Worm (Caenorhabditis elegans) whole organism, L4 larva: ENCODE measurements around the gene C15H9.2.

Experiments
- F26F4.8 ChIP-seq: fragments of 200-800 bp; sonication (Bioruptor generic); conservative IDR thresholded peaks from 2 replicates; pipeline ENCODE4 v1.3.6; 2022; ENCODE audit warnings: missing genetic modification characterization, missing compliant biosample characterization
- F37D6.2 ChIP-seq: sonication (generic microtip); optimal IDR thresholded peaks from 2 replicates; lab custom pipeline; 2016; ENCODE audit warnings: mild to moderate bottlenecking, missing genetic modification characterization, missing compliant biosample characterization
- F44E2.7 ChIP-seq: fragments of 200-800 bp; sonication (Bioruptor generic); IDR thresholded peaks from 2 replicates; pipeline ENCODE4 v2.1.2; 2022; ENCODE audit warnings: missing genetic modification characterization, missing compliant biosample characterization
- F49E8.2 ChIP-seq: sonication (generic microtip); optimal IDR thresholded peaks from 2 replicates; lab custom pipeline; 2016; ENCODE audit warnings: missing compliant biosample characterization, mild to moderate bottlenecking, missing genetic modification characterization, borderline replicate concordance
- T26A8.4 ChIP-seq: fragments of 200-800 bp; sonication (Bioruptor generic); IDR thresholded peaks from 2 replicates; pipeline ENCODE4 v1.3.6; 2022; ENCODE audit warnings: missing genetic modification characterization, missing compliant biosample characterization
- Y48G9A.11 ChIP-seq: fragments of 200-800 bp; sonication (Bioruptor generic); IDR thresholded peaks from 2 replicates; pipeline ENCODE4 v1.3.6; 2022; ENCODE audit warnings: missing genetic modification reagents, missing genetic modification characterization, missing compliant biosample characterization
- aha-1 ChIP-seq: fragments of 150-350 bp; peaks from one replicate; lab custom pipeline; 2014; ENCODE audit warnings: missing biosample characterization, missing genetic modification characterization
- attf-4 ChIP-seq: sonication (generic microtip); optimal IDR thresholded peaks from 3 replicates; lab custom pipeline; 2017; ENCODE audit warnings: missing biosample characterization, missing genetic modification characterization
- ceh-32 ChIP-seq: sonication (generic microtip); optimal IDR thresholded peaks from 2 replicates; lab custom pipeline; 2016; ENCODE audit warnings: mild to moderate bottlenecking, missing genetic modification characterization, missing compliant biosample characterization; ENCODE audit not compliant: poor library complexity
- ceh-82 ChIP-seq: sonication (generic microtip); optimal IDR thresholded peaks from 2 replicates; lab custom pipeline; 2017; ENCODE audit warnings: missing biosample characterization, missing genetic modification characterization
- ces-1 ChIP-seq: fragments of 150-350 bp; sonication (generic microtip); optimal IDR thresholded peaks from 4 replicates; lab custom pipeline; 2014; ENCODE audit warnings: missing biosample characterization, missing genetic modification reagents, missing genetic modification characterization
- cey-2 ChIP-seq: sonication (generic microtip); optimal IDR thresholded peaks from 3 replicates; lab custom pipeline; 2017; ENCODE audit warnings: missing genetic modification characterization, mild to moderate bottlenecking, missing compliant biosample characterization, antibody characterized with exemption, borderline replicate concordance; ENCODE audit not compliant: insufficient read depth
- ctbp-1 ChIP-seq: fragments of 200-800 bp; sonication (Bioruptor generic); IDR thresholded peaks from 2 replicates; pipeline ENCODE4 v1.3.6; 2022; ENCODE audit warnings: missing genetic modification reagents, missing genetic modification characterization, missing compliant biosample characterization
- daf-16 ChIP-seq, 3 experiments: sonication (generic microtip); optimal IDR thresholded peaks; 2 replicates each; lab custom pipeline; 2016 to 2017; ENCODE audit warnings: missing genetic modification characterization in 3 of 3, missing genetic modification reagents in 3 of 3, mild to moderate bottlenecking in 2 of 3, missing compliant biosample characterization in 2 of 3, missing biosample characterization in 1 of 3, moderate library complexity in 1 of 3
- daf-19 ChIP-seq: fragments of 200-800 bp; sonication (Bioruptor generic); conservative IDR thresholded peaks from 2 replicates; pipeline ENCODE4 v1.3.6; 2022; ENCODE audit warnings: missing genetic modification characterization, missing compliant biosample characterization
- daf-8 ChIP-seq: fragments of 200-800 bp; sonication (Bioruptor generic); IDR thresholded peaks from 2 replicates; pipeline ENCODE4 v1.3.6; 2022; ENCODE audit warnings: missing genetic modification characterization, missing compliant biosample characterization
- dmd-6 ChIP-seq: fragments of 200-800 bp; sonication (Bioruptor generic); IDR thresholded peaks from 2 replicates; pipeline ENCODE4 v1.3.6; 2022; ENCODE audit warnings: missing genetic modification reagents, missing genetic modification characterization, missing compliant biosample characterization
- dmd-8 ChIP-seq: fragments of 200-800 bp; sonication (Bioruptor generic); IDR thresholded peaks from 2 replicates; pipeline ENCODE4 v1.3.6; 2022; ENCODE audit warnings: missing genetic modification characterization, missing compliant biosample characterization
- dpl-1 ChIP-seq: fragments of 150-350 bp; optimal IDR thresholded peaks from 2 replicates; lab custom pipeline; 2014; ENCODE audit warnings: missing biosample characterization, missing genetic modification reagents, missing genetic modification characterization
- duxl-1 ChIP-seq: sonication (generic microtip); optimal IDR thresholded peaks from 2 replicates; lab custom pipeline; 2016; ENCODE audit warnings: mild to moderate bottlenecking, missing genetic modification characterization, moderate library complexity, missing compliant biosample characterization; ENCODE audit not compliant: poor library complexity
- dve-1 ChIP-seq: sonication (generic microtip); optimal IDR thresholded peaks from 2 replicates; lab custom pipeline; 2017; ENCODE audit warnings: antibody characterized with exemption, mild to moderate bottlenecking, missing genetic modification characterization, missing compliant biosample characterization; ENCODE audit not compliant: insufficient read depth
- fkh-10 ChIP-seq: fragments of 150-350 bp; optimal IDR thresholded peaks from 2 replicates; lab custom pipeline; 2014; ENCODE audit warnings: missing biosample characterization, missing genetic modification reagents, missing genetic modification characterization
- fos-1 ChIP-seq: fragments of 150-350 bp; optimal IDR thresholded peaks from 2 replicates; lab custom pipeline; 2014; ENCODE audit warnings: missing biosample characterization, missing genetic modification characterization
- hlh-11 ChIP-seq: fragments of 200-800 bp; sonication (Bioruptor generic); optimal IDR thresholded peaks from 2 replicates; lab custom pipeline; 2018; ENCODE audit warnings: mild to moderate bottlenecking, missing genetic modification characterization, missing compliant biosample characterization
- hlh-30 ChIP-seq: sonication (generic microtip); optimal IDR thresholded peaks from 2 replicates; lab custom pipeline; 2017; ENCODE audit warnings: antibody characterized with exemption, mild to moderate bottlenecking, missing genetic modification characterization, missing compliant biosample characterization; ENCODE audit not compliant: insufficient read depth
- jun-1 ChIP-seq: fragments of 150-350 bp; optimal IDR thresholded peaks from 2 replicates; lab custom pipeline; 2014; ENCODE audit warnings: missing biosample characterization, missing genetic modification reagents, missing genetic modification characterization
- lin-1 ChIP-seq: fragments of 200-800 bp; sonication (Bioruptor generic); IDR thresholded peaks from 2 replicates; pipeline ENCODE4 v1.3.6; 2022; ENCODE audit warnings: missing genetic modification reagents, missing genetic modification characterization, missing compliant biosample characterization
- lin-13 ChIP-seq: fragments of 150-350 bp; optimal IDR thresholded peaks from 2 replicates; lab custom pipeline; 2014; ENCODE audit warnings: missing biosample characterization, missing genetic modification reagents, missing genetic modification characterization
- lir-3 ChIP-seq: sonication (generic microtip); optimal IDR thresholded peaks from 2 replicates; lab custom pipeline; 2016; ENCODE audit warnings: mild to moderate bottlenecking, missing genetic modification characterization, missing compliant biosample characterization
- lsy-2 ChIP-seq, 2 experiments: fragments of 150-350 bp in 1 of 2; sonication (generic microtip) in 1 of 2; optimal IDR thresholded peaks; 2 replicates each; lab custom pipeline; 2014 to 2017; ENCODE audit warnings: missing biosample characterization in 2 of 2, missing genetic modification characterization in 2 of 2
- madf-5 ChIP-seq, 2 experiments: fragments of 200-800 bp; sonication (Bioruptor generic); IDR thresholded peaks; 2 replicates each; pipeline ENCODE4 v1.3.6; 2022; ENCODE audit warnings: missing compliant biosample characterization in 2 of 2, missing genetic modification characterization in 2 of 2
- mdl-1 ChIP-seq, 2 experiments: fragments of 150-350 bp in 1 of 2; sonication (generic microtip) in 1 of 2; optimal IDR thresholded peaks; 2 replicates each; lab custom pipeline; 2014 to 2017; ENCODE audit warnings: missing biosample characterization in 2 of 2, missing genetic modification characterization in 2 of 2
- mep-1 ChIP-seq: fragments of 150-350 bp; sonication (generic microtip); optimal IDR thresholded peaks from 3 replicates; lab custom pipeline; 2014; ENCODE audit warnings: missing biosample characterization, missing genetic modification characterization
- mes-2 ChIP-seq: sonication (generic microtip); optimal IDR thresholded peaks from 2 replicates; lab custom pipeline; 2016; ENCODE audit warnings: missing genotype, mild to moderate bottlenecking, missing genetic modification characterization, missing compliant biosample characterization; ENCODE audit not compliant: poor library complexity, severe bottlenecking
- mxl-2 ChIP-seq: fragments of 200-800 bp; sonication (Bioruptor generic); conservative IDR thresholded peaks from 2 replicates; pipeline ENCODE4 v1.3.6; 2022; ENCODE audit warnings: missing genetic modification reagents, missing genetic modification characterization, missing compliant biosample characterization
- nhr-102 ChIP-seq: sonication (generic microtip); optimal IDR thresholded peaks from 2 replicates; lab custom pipeline; 2016; ENCODE audit warnings: mild to moderate bottlenecking, missing genetic modification characterization, moderate library complexity, missing compliant biosample characterization
- nhr-11 ChIP-seq: fragments of 150-350 bp; optimal IDR thresholded peaks from 2 replicates; lab custom pipeline; 2014; ENCODE audit warnings: missing biosample characterization, missing genetic modification characterization
- nhr-237 ChIP-seq: sonication (generic microtip); optimal IDR thresholded peaks from 2 replicates; lab custom pipeline; 2017; ENCODE audit warnings: missing biosample characterization, missing genetic modification characterization
- nhr-28 ChIP-seq: fragments of 150-350 bp; optimal IDR thresholded peaks from 2 replicates; lab custom pipeline; 2014; ENCODE audit warnings: missing biosample characterization, missing genetic modification characterization
- nhr-48 ChIP-seq: sonication (generic microtip); optimal IDR thresholded peaks from 2 replicates; lab custom pipeline; 2016; ENCODE audit warnings: mild to moderate bottlenecking, missing genetic modification characterization, missing compliant biosample characterization
- nhr-6 ChIP-seq: fragments of 150-350 bp; optimal IDR thresholded peaks from 2 replicates; lab custom pipeline; 2014; ENCODE audit warnings: missing biosample characterization, missing genetic modification characterization
- nhr-77 ChIP-seq: fragments of 150-350 bp; optimal IDR thresholded peaks from 2 replicates; lab custom pipeline; 2014; ENCODE audit warnings: missing biosample characterization, missing genetic modification characterization
- rbr-2 ChIP-seq: sonication (generic microtip); optimal IDR thresholded peaks from 2 replicates; lab custom pipeline; 2016; ENCODE audit warnings: missing genotype, missing genetic modification characterization, missing compliant biosample characterization
- snpc-1.2 ChIP-seq: fragments of 200-800 bp; sonication (Bioruptor generic); IDR thresholded peaks from 2 replicates; pipeline ENCODE4 v1.3.6; 2022; ENCODE audit warnings: missing genetic modification reagents, missing genetic modification characterization, missing compliant biosample characterization
- tra-1 ChIP-seq: fragments of 200-800 bp; sonication (Bioruptor generic); IDR thresholded peaks from 2 replicates; pipeline ENCODE4 v1.3.6; 2022; ENCODE audit warnings: missing genetic modification reagents, missing genetic modification characterization, missing compliant biosample characterization
- zip-2 ChIP-seq: fragments of 150-350 bp; optimal IDR thresholded peaks from 2 replicates; lab custom pipeline; 2014; ENCODE audit warnings: missing biosample characterization, missing genetic modification characterization

The C15H9.2 gene

DNA sequence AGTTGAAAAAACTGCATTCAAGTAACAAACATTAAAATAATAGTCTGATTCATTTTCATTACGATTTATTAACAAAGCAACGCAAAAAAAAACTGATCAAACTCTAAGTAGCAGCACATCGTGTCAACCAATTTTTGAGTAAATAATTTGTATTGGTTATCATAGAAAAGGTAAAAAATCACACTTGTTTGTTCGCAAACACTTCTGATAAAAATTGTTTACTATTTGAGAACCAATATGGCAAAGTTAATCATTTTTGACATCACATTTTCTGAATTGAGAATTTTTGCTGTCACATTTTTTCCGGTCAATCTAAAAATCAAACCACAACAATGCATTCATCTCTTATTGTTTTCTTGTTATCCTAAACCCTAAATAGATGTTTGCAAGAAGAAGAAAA lies 3.0 kb downstream of the C15H9.2 start (continued):
- no peak for TF ChIP-seq lir-3 (tag; lab: Kevin White, UChicago)
- TF ChIP-seq tra-1 (GFP tag; lab: Robert Waterston, UW): no peak
- no peak for TF ChIP-seq T26A8.4 (GFP tag; lab: Robert Waterston, UW)
- TF ChIP-seq mdl-1 (tag; optimal IDR thresholded peaks at IDR 0.05; lab: Kevin White, UChicago): no peak
- TF ChIP-seq nhr-77 (tag; lab: Kevin White, UChicago): peak; percentile 38
- TF ChIP-seq nhr-237: no peak
- no peak for TF ChIP-seq ctbp-1 (GFP tag; lab: Robert Waterston, UW)
- no peak for TF ChIP-seq snpc-1.2 (GFP tag; lab: Robert Waterston, UW)
- no peak for TF ChIP-seq mxl-2 (GFP tag; lab: Robert Waterston, UW)
- no peak for TF ChIP-seq dpl-1
- TF ChIP-seq ces-1 (GFP tag; lab: Kevin White, UChicago): no peak
- TF ChIP-seq dmd-8 (GFP tag; lab: Robert Waterston, UW): no peak
- no peak for TF ChIP-seq daf-8 (GFP tag; lab: Robert Waterston, UW)

DNA sequence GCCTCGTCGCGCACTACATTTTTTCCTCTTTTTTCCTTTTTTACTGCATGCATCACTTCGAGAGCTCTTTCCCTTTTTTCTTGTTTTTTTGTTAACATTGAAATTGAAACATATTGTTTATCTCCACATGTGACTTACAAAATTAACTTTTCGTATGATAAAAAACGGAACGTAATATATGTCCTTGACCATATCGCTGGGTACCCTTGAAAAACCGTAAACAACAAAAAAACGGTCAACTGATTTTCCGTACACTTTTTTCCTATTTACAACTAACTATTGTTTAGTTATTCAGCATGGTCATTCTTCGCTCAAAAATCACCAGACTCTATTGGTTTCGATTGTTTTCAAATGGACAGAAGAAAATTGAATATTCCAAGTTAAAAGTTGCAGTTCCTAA lies 3.7 kb downstream of the C15H9.2 start, which contains the start of gene nnt-1:
TSS of gene nnt-1 (plus strand) at position 286 of the 400 bp plus-strand sequence.
- TF ChIP-seq F49E8.2: no peak
- TF ChIP-seq nhr-28: peak; percentile 37
- no peak for TF ChIP-seq T26A8.4 (GFP tag; lab: Robert Waterston, UW)
- TF ChIP-seq mdl-1 (tag; optimal IDR thresholded peaks at IDR 0.05; lab: Kevin White, UChicago): peak in 1 of 2 experiments; percentile 9
- no peak for TF ChIP-seq lir-3 (tag; lab: Kevin White, UChicago)
- peak; percentile 56 for TF ChIP-seq hlh-30 (tag; lab: Kevin White, UChicago)
- TF ChIP-seq daf-16 (GFP tag; optimal IDR thresholded peaks at IDR 0.05; lab: Kevin White, UChicago): no peak
- peak; percentile 78 for TF ChIP-seq daf-16 (tag; optimal IDR thresholded peaks at IDR 0.05; lab: Kevin White, UChicago)
- no peak for TF ChIP-seq fkh-10 (GFP tag; lab: Kevin White, UChicago)
- peak; percentile 28; the same call in 1 of the 2 replicates for TF ChIP-seq dmd-6 (GFP tag; lab: Robert Waterston, UW)

DNA sequence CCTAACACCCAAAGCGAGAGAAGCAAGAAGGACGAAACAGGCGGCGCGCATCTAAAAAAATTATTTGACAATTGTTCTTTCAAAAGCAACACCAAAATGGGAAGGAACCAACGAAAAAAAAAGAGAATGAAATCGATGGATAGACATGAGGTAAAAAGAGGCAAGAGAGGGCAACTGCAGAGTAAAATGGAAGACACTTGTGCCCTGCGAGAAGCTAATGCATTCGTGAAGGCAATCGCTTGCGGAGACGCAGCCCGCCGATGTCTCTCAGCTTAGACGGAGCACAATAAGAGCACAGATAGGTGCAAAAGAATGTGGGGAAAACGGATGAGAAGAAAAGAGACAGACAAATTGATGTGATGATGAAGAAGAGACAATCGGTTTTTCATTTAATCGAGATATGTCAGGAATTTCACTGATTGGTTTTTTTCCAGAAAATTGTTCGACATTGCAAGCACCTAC lies 9.9 kb downstream of the C15H9.2 start, which contains the start of gene C15H9.9:
TSS of gene C15H9.9 (minus strand) at position 51 of the 462 bp plus-strand sequence.
- no peak for TF ChIP-seq nhr-237
- no peak for TF ChIP-seq daf-19 (GFP tag; lab: Robert Waterston, UW)
- TF ChIP-seq ceh-82 (tag; lab: Kevin White, UChicago): no peak
- peak; percentile 17 for TF ChIP-seq lin-13
- no peak for TF ChIP-seq jun-1
- no peak for TF ChIP-seq cey-2 (tag; lab: Kevin White, UChicago)
- TF ChIP-seq lsy-2 (tag; optimal IDR thresholded peaks at IDR 0.05; lab: Kevin White, UChicago): peak in 1 of 2 experiments; percentile 35
- no peak for TF ChIP-seq madf-5 (GFP tag; IDR thresholded peaks at IDR 0.05; lab: Robert Waterston, UW)
- TF ChIP-seq rbr-2 (tag; lab: Kevin White, UChicago): peak; percentile 2
- TF ChIP-seq mxl-2 (GFP tag; lab: Robert Waterston, UW): no peak
- TF ChIP-seq aha-1 (tag; lab: Kevin White, UChicago): peak; percentile 98
- peak; percentile 37 for TF ChIP-seq mep-1 (tag; lab: Kevin White, UChicago)
- TF ChIP-seq mes-2 (tag; lab: Kevin White, UChicago): peak; percentile 33
- TF ChIP-seq dve-1: no peak
- no peak for TF ChIP-seq lin-1 (GFP tag; lab: Robert Waterston, UW)
- TF ChIP-seq F37D6.2: peak; percentile 21
- peak; percentile 42 for TF ChIP-seq hlh-11 (tag; lab: Kevin White, UChicago)
- TF ChIP-seq ces-1 (GFP tag; lab: Kevin White, UChicago): no peak
- TF ChIP-seq nhr-6 (tag; lab: Kevin White, UChicago): no peak
- TF ChIP-seq nhr-11: no peak
- no peak for TF ChIP-seq attf-4 (tag; lab: Kevin White, UChicago)
- no peak for TF ChIP-seq fkh-10 (GFP tag; lab: Kevin White, UChicago)
- TF ChIP-seq ceh-32 (tag; lab: Kevin White, UChicago): no peak
- TF ChIP-seq nhr-102 (tag; lab: Kevin White, UChicago): no peak
- no peak for TF ChIP-seq duxl-1 (tag; lab: Kevin White, UChicago)
- TF ChIP-seq zip-2: no peak
- no peak for TF ChIP-seq fos-1 (tag; lab: Kevin White, UChicago)
- peak; percentile 44; the same call in 1 of the 2 replicates for TF ChIP-seq dmd-6 (GFP tag; lab: Robert Waterston, UW)
- TF ChIP-seq nhr-48: no peak
- no peak for TF ChIP-seq F26F4.8 (GFP tag; lab: Robert Waterston, UW)
- TF ChIP-seq nhr-28: peak; percentile 38
- TF ChIP-seq F44E2.7 (GFP tag; lab: Robert Waterston, UW): no peak
- no peak for TF ChIP-seq Y48G9A.11 (GFP tag; lab: Robert Waterston, UW)
